Fruit fly (Drosophila melanogaster) whole organism, embryonic: ENCODE measurements around the gene Dh31.

Experiments used
- CG14441 ChIP-seq: fragments of 200-800 bp; sonication (Bioruptor generic); IDR thresholded peaks from 2 replicates; pipeline ENCODE4 v1.3.6; 2022; ENCODE audit warnings: missing biosample characterization, missing genetic modification characterization
- CG34422 ChIP-seq: fragments of 200-800 bp; sonication (Bioruptor generic); IDR thresholded peaks from 3 replicates; pipeline ENCODE4 v1.3.6; 2022; ENCODE audit warnings: missing biosample characterization, missing genetic modification characterization
- Hmx ChIP-seq: fragments of 200-800 bp; sonication (Bioruptor generic); optimal IDR thresholded peaks from 2 replicates; lab custom pipeline; 2016; ENCODE audit warnings: missing biosample characterization, missing genetic modification characterization
- MBD-R2 ChIP-seq: fragments of 200-800 bp; sonication (Bioruptor generic); IDR thresholded peaks from 2 replicates; pipeline ENCODE4 v1.3.6; 2022; ENCODE audit warnings: missing biosample characterization, missing genetic modification characterization
- eve ChIP-seq, 2 experiments: fragments of >200 bp; optimal IDR thresholded peaks; 2 replicates each; lab custom pipeline; 2017; ENCODE audit warnings: missing biosample characterization in 2 of 2, missing genetic modification characterization in 2 of 2
- jigr1 ChIP-seq: fragments of 200-800 bp; sonication (Bioruptor generic); IDR thresholded peaks from 3 replicates; pipeline ENCODE4 v1.3.6; 2022; ENCODE audit warnings: missing biosample characterization, missing genetic modification characterization
- kay ChIP-seq: fragments of 200-800 bp; sonication (Bioruptor generic); optimal IDR thresholded peaks from 2 replicates; lab custom pipeline; 2016; ENCODE audit warnings: missing biosample characterization, missing genetic modification characterization
- tin ChIP-seq: fragments of 200-800 bp; sonication (Bioruptor generic); optimal IDR thresholded peaks from 3 replicates; lab custom pipeline; 2016; ENCODE audit warnings: missing biosample characterization, missing genetic modification characterization

dm6 chr2L:8480825-8481224 is 25.8 kb downstream of the Dh31 start:
- TF ChIP-seq CG14441 (GFP tag; lab: Robert Waterston, UW): no peak
- TF ChIP-seq MBD-R2 (GFP tag; lab: Robert Waterston, UW): no peak
- no peak for TF ChIP-seq tin
- no peak for TF ChIP-seq kay
- no peak for TF ChIP-seq jigr1 (GFP tag; lab: Robert Waterston, UW)
- TF ChIP-seq eve (GFP tag; optimal IDR thresholded peaks at IDR 0.05; lab: Kevin White, UChicago): no peak
- no peak for TF ChIP-seq Hmx (GFP tag; lab: Kevin White, UChicago)
- TF ChIP-seq CG34422: no peak
